Worm (Caenorhabditis elegans) whole organism, young adult: ENCODE results near the gene ZK402.5.

Experiments
- B0261.1 ChIP-seq: sonication (generic microtip); optimal IDR thresholded peaks from 2 replicates; lab custom pipeline; 2016; ENCODE audit warnings: mild to moderate bottlenecking, missing genetic modification characterization, moderate library complexity, missing compliant biosample characterization
- B0336.3 ChIP-seq: fragments of 200-800 bp; sonication (Bioruptor generic); IDR thresholded peaks from 2 replicates; pipeline ENCODE4 v1.3.6; 2022; ENCODE audit warnings: missing genetic modification characterization, missing compliant biosample characterization
- C17E4.6 ChIP-seq: fragments of 200-800 bp; sonication (Bioruptor generic); IDR thresholded peaks from 2 replicates; pipeline ENCODE4 v1.3.6; 2022; ENCODE audit warnings: missing genetic modification reagents, missing genetic modification characterization, missing compliant biosample characterization
- F55B11.4 ChIP-seq: sonication (generic microtip); optimal IDR thresholded peaks from 2 replicates; lab custom pipeline; 2016; ENCODE audit warnings: missing compliant biosample characterization, missing genetic modification characterization, borderline replicate concordance; ENCODE audit not compliant: insufficient read depth
- F57A8.1 ChIP-seq: fragments of 200-800 bp; sonication (Bioruptor generic); optimal IDR thresholded peaks from 2 replicates; lab custom pipeline; 2018; ENCODE audit warnings: mild to moderate bottlenecking, missing genetic modification characterization, moderate library complexity, missing compliant biosample characterization
- F57C9.4 ChIP-seq: sonication (generic microtip); optimal IDR thresholded peaks from 2 replicates; lab custom pipeline; 2017; ENCODE audit warnings: mild to moderate bottlenecking, missing genetic modification characterization, missing compliant biosample characterization
- Y53F4B.3 ChIP-seq: fragments of 200-800 bp; sonication (Bioruptor generic); IDR thresholded peaks from 2 replicates; pipeline ENCODE4 v1.3.6; 2022; ENCODE audit warnings: missing genetic modification reagents, missing genetic modification characterization, missing compliant biosample characterization
- Y53G8AR.9 ChIP-seq: fragments of 200-800 bp; sonication (Bioruptor generic); conservative IDR thresholded peaks from 2 replicates; pipeline ENCODE4 v1.3.6; 2022; ENCODE audit warnings: missing genetic modification reagents, missing genetic modification characterization, missing compliant biosample characterization
- Y95B8A.8 ChIP-seq: fragments of 200-800 bp; sonication (Bioruptor generic); IDR thresholded peaks from 2 replicates; pipeline ENCODE4 v1.3.6; 2022; ENCODE audit warnings: missing genetic modification reagents, missing genetic modification characterization, missing compliant biosample characterization
- ZK185.1 ChIP-seq: sonication (generic microtip); optimal IDR thresholded peaks from 2 replicates; lab custom pipeline; 2016; ENCODE audit warnings: mild to moderate bottlenecking, missing genetic modification characterization, missing compliant biosample characterization; ENCODE audit not compliant: poor library complexity, severe bottlenecking
- aptf-2 ChIP-seq: fragments of 200-800 bp; sonication (Bioruptor generic); conservative IDR thresholded peaks from 2 replicates; pipeline ENCODE4 v1.3.6; 2022; ENCODE audit warnings: missing genetic modification reagents, missing genetic modification characterization, missing compliant biosample characterization
- atf-7 ChIP-seq: sonication (generic microtip); optimal IDR thresholded peaks from 2 replicates; lab custom pipeline; 2017; ENCODE audit warnings: mild to moderate bottlenecking, missing genetic modification characterization, missing compliant biosample characterization
- attf-6 ChIP-seq: fragments of 200-800 bp; sonication (Bioruptor generic); IDR thresholded peaks from 2 replicates; pipeline ENCODE4 v1.3.6; 2022; ENCODE audit warnings: missing genetic modification reagents, missing genetic modification characterization, missing compliant biosample characterization
- cebp-1 ChIP-seq, 2 experiments: fragments of 200-800 bp in 1 of 2; sonication (Bioruptor generic) in 1 of 2; sonication (generic microtip) in 1 of 2; IDR thresholded peaks in 1 of 2; optimal IDR thresholded peaks in 1 of 2; 2 replicates each; pipeline versions ENCODE4 v1.3.6 to Lab custom; 2017 to 2022; ENCODE audit warnings: missing compliant biosample characterization in 2 of 2, missing genetic modification characterization in 2 of 2, mild to moderate bottlenecking in 1 of 2, missing genetic modification reagents in 1 of 2, moderate library complexity in 1 of 2
- ceh-58 ChIP-seq: fragments of 200-800 bp; sonication (Bioruptor generic); IDR thresholded peaks from 2 replicates; pipeline ENCODE4 v1.3.6; 2022; ENCODE audit warnings: missing genetic modification characterization, missing compliant biosample characterization
- die-1 ChIP-seq: sonication (generic microtip); optimal IDR thresholded peaks from 2 replicates; lab custom pipeline; 2016; ENCODE audit warnings: missing genotype, mild to moderate bottlenecking, missing genetic modification characterization, missing compliant biosample characterization
- dox-1 ChIP-seq: fragments of 200-800 bp; sonication (Bioruptor generic); IDR thresholded peaks from 2 replicates; pipeline ENCODE4 v1.3.6; 2022; ENCODE audit warnings: missing genetic modification reagents, missing genetic modification characterization, missing compliant biosample characterization
- egl-44 ChIP-seq: fragments of 200-800 bp; sonication (Bioruptor generic); IDR thresholded peaks from 2 replicates; pipeline ENCODE4 v1.3.6; 2022; ENCODE audit warnings: missing genetic modification reagents, missing genetic modification characterization, missing compliant biosample characterization
- egrh-3 ChIP-seq: fragments of 200-800 bp; sonication (Bioruptor generic); IDR thresholded peaks from 2 replicates; pipeline ENCODE4 v1.3.6; 2022; ENCODE audit warnings: missing genetic modification reagents, missing genetic modification characterization, missing compliant biosample characterization
- ekl-4 ChIP-seq: fragments of 200-800 bp; sonication (Bioruptor generic); IDR thresholded peaks from 2 replicates; pipeline ENCODE4 v1.3.6; 2022; ENCODE audit warnings: missing genetic modification reagents, missing genetic modification characterization, missing compliant biosample characterization
- gei-17 ChIP-seq: fragments of 200-800 bp; sonication (Bioruptor generic); optimal IDR thresholded peaks from 2 replicates; lab custom pipeline; 2018; ENCODE audit warnings: mild to moderate bottlenecking, missing genetic modification characterization, missing compliant biosample characterization
- hmg-1.2 ChIP-seq: fragments of 200-800 bp; sonication (Bioruptor generic); IDR thresholded peaks from 2 replicates; pipeline ENCODE4 v1.3.6; 2022; ENCODE audit warnings: missing genetic modification reagents, missing genetic modification characterization, missing compliant biosample characterization
- hmg-20 ChIP-seq: fragments of 200-800 bp; sonication (Bioruptor generic); IDR thresholded peaks from 2 replicates; pipeline ENCODE4 v1.3.6; 2022; ENCODE audit warnings: missing genetic modification reagents, missing genetic modification characterization, missing compliant biosample characterization
- let-526 ChIP-seq: fragments of 200-800 bp; sonication (Bioruptor generic); IDR thresholded peaks from 2 replicates; pipeline ENCODE4 v1.3.6; 2022; ENCODE audit warnings: missing genetic modification reagents, missing genetic modification characterization, missing compliant biosample characterization
- lin-35 ChIP-seq, 3 experiments: fragments of 150-350 bp in 2 of 3; sonication (generic microtip) in 1 of 3; optimal IDR thresholded peaks; 2 replicates each; lab custom pipeline; 2014 to 2018; ENCODE audit warnings: missing biosample characterization in 3 of 3, missing genetic modification characterization in 3 of 3, missing genetic modification reagents in 3 of 3
- lin-40 ChIP-seq: sonication (generic microtip); optimal IDR thresholded peaks from 2 replicates; lab custom pipeline; 2016; ENCODE audit warnings: missing genetic modification characterization, mild to moderate bottlenecking, missing compliant biosample characterization, missing genotype, missing genetic modification reagents
- lin-54 ChIP-seq: fragments of 200-800 bp; sonication (Bioruptor generic); optimal IDR thresholded peaks from 2 replicates; lab custom pipeline; 2018; ENCODE audit warnings: mild to moderate bottlenecking, missing genetic modification characterization, missing compliant biosample characterization
- mel-28 ChIP-seq: sonication (generic microtip); optimal IDR thresholded peaks from 2 replicates; lab custom pipeline; 2016; ENCODE audit warnings: borderline replicate concordance, mild to moderate bottlenecking, missing genetic modification characterization, missing compliant biosample characterization
- mes-4 ChIP-seq: sonication (generic microtip); optimal IDR thresholded peaks from 2 replicates; lab custom pipeline; 2016; ENCODE audit warnings: missing genotype, missing genetic modification characterization, missing compliant biosample characterization
- nfya-1 ChIP-seq: sonication (generic microtip); optimal IDR thresholded peaks from 2 replicates; lab custom pipeline; 2017; ENCODE audit warnings: antibody characterized with exemption, missing compliant biosample characterization, missing genetic modification characterization, borderline replicate concordance; ENCODE audit not compliant: insufficient read depth
- nfyb-1 ChIP-seq: fragments of 200-800 bp; sonication (Bioruptor generic); IDR thresholded peaks from 2 replicates; pipeline ENCODE4 v1.3.6; 2022; ENCODE audit warnings: missing genetic modification reagents, missing genetic modification characterization, missing compliant biosample characterization
- nhr-120 ChIP-seq: fragments of 200-800 bp; sonication (Bioruptor generic); IDR thresholded peaks from 2 replicates; pipeline ENCODE4 v1.3.6; 2022; ENCODE audit warnings: missing genetic modification characterization, missing compliant biosample characterization
- pbrm-1 ChIP-seq: fragments of 200-800 bp; sonication (Bioruptor generic); IDR thresholded peaks from 2 replicates; pipeline ENCODE4 v1.3.6; 2022; ENCODE audit warnings: missing genetic modification reagents, missing genetic modification characterization, missing compliant biosample characterization
- pha-4 ChIP-seq: fragments of 150-350 bp; sonication (generic microtip); optimal IDR thresholded peaks from 2 replicates; lab custom pipeline; 2014; ENCODE audit warnings: missing biosample characterization, missing genetic modification reagents, missing genetic modification characterization
- rpc-1 ChIP-seq, 2 experiments: fragments of 150-350 bp in 1 of 2; sonication (generic microtip) in 1 of 2; optimal IDR thresholded peaks; 2 replicates each; lab custom pipeline; 2014 to 2018; ENCODE audit warnings: missing biosample characterization in 1 of 2, missing genetic modification characterization in 1 of 2, missing genetic modification reagents in 1 of 2, missing genotype in 1 of 2
- tbp1 ChIP-seq: fragments of 200-800 bp; sonication (Bioruptor generic); optimal IDR thresholded peaks from 2 replicates; lab custom pipeline; 2018; ENCODE audit warnings: mild to moderate bottlenecking, missing genetic modification characterization, missing compliant biosample characterization
- zfh-2 ChIP-seq: fragments of 200-800 bp; sonication (Bioruptor generic); conservative IDR thresholded peaks from 2 replicates; pipeline ENCODE4 v1.3.6; 2022; ENCODE audit warnings: missing genetic modification reagents, missing genetic modification characterization, missing compliant biosample characterization
- ztf-18 ChIP-seq: sonication (generic microtip); optimal IDR thresholded peaks from 2 replicates; lab custom pipeline; 2016; ENCODE audit warnings: missing genotype, mild to moderate bottlenecking, missing genetic modification characterization, missing compliant biosample characterization
- ztf-28 ChIP-seq: fragments of 200-800 bp; sonication (Bioruptor generic); IDR thresholded peaks from 2 replicates; pipeline ENCODE4 v1.3.6; 2022; ENCODE audit warnings: missing genetic modification reagents, missing genetic modification characterization, missing compliant biosample characterization

Gene ZK402.5

ce11 chrX:1443556-1444243 is 42.5 kb upstream of the ZK402.5 start:
- no peak for TF ChIP-seq nhr-120 (GFP tag; lab: Robert Waterston, UW)
- TF ChIP-seq pha-4 (tag; lab: Kevin White, UChicago) = no peak
- TF ChIP-seq hmg-1.2 (GFP tag; lab: Robert Waterston, UW) = 0 out of 2 replicates have a peak, but pooled peaks have one; percentile 9
- peak; percentile 41 for TF ChIP-seq lin-40
- no peak for TF ChIP-seq C17E4.6 (GFP tag; lab: Robert Waterston, UW)
- peak in 1 of 3 experiments; percentile 53 for TF ChIP-seq lin-35 (GFP tag; optimal IDR thresholded peaks at IDR 0.05; lab: Kevin White, UChicago)

ce11 chrX:1441602-1442183 is 40.5 kb upstream of the ZK402.5 start:
- TF ChIP-seq egrh-3 = peak; percentile 79; the same call in 1 of the 2 replicates
- no peak for TF ChIP-seq attf-6
- TF ChIP-seq zfh-2 = peak; percentile 79

ce11 chrX:1440161-1440560 is 39.0 kb upstream of the ZK402.5 start, which contains the start of gene sedl-1:
TSS of gene sedl-1 (minus strand) at chrX:1440261.
- TF ChIP-seq Y95B8A.8 (GFP tag; lab: Robert Waterston, UW) (no peak), tbp1 (GFP tag; lab: Kevin White, UChicago) (no peak), nhr-120 (GFP tag; lab: Robert Waterston, UW) (no peak), lin-54 (GFP tag; lab: Kevin White, UChicago) (no peak), Y53G8AR.9 (GFP tag; lab: Robert Waterston, UW) (no peak), F57A8.1 (GFP tag; lab: Kevin White, UChicago) (no peak)

ce11 chrX:1438925-1439324 is 37.8 kb upstream of the ZK402.5 start:
- no peak for TF ChIP-seq nfya-1
- no peak for TF ChIP-seq B0261.1 (tag; lab: Kevin White, UChicago)
- TF ChIP-seq lin-35 (GFP tag; optimal IDR thresholded peaks at IDR 0.05; lab: Kevin White, UChicago) = peak in 1 of 3 experiments; percentile 25
- TF ChIP-seq F55B11.4 (tag; lab: Kevin White, UChicago) = no peak
- TF ChIP-seq dox-1 (GFP tag; lab: Robert Waterston, UW) = 0 out of 2 replicates have a peak, but pooled peaks have one; percentile 8
- no peak for TF ChIP-seq ztf-18 (tag; lab: Kevin White, UChicago)
- no peak for TF ChIP-seq cebp-1 (GFP tag; IDR thresholded peaks at IDR 0.05; lab: Robert Waterston, UW)
- peak; percentile 24 for TF ChIP-seq cebp-1 (tag; optimal IDR thresholded peaks at IDR 0.05; lab: Kevin White, UChicago)
- no peak for TF ChIP-seq B0336.3 (GFP tag; lab: Robert Waterston, UW)
- TF ChIP-seq hmg-20 (GFP tag; lab: Robert Waterston, UW) = no peak
- no peak for TF ChIP-seq nfyb-1
- no peak for TF ChIP-seq ceh-58 (GFP tag; lab: Robert Waterston, UW)
- no peak for TF ChIP-seq mes-4 (tag; lab: Kevin White, UChicago)
- TF ChIP-seq mel-28 (tag; lab: Kevin White, UChicago) = no peak
- no peak for TF ChIP-seq F57C9.4 (tag; lab: Kevin White, UChicago)
- TF ChIP-seq Y53F4B.3 (GFP tag; lab: Robert Waterston, UW) = no peak
- TF ChIP-seq ztf-28 (GFP tag; lab: Robert Waterston, UW) = no peak

- TF ChIP-seq ZK185.1 (tag; lab: Kevin White, UChicago) (peak; percentile 8), egl-44 (GFP tag; lab: Robert Waterston, UW) (0 out of 2 replicates have a peak, but pooled peaks have one; percentile 23), aptf-2 (GFP tag; lab: Robert Waterston, UW) (no peak), pbrm-1 (GFP tag; lab: Robert Waterston, UW) (no peak), die-1 (tag; lab: Kevin White, UChicago) (no peak), ekl-4 (GFP tag; lab: Robert Waterston, UW) (no peak), rpc-1 (optimal IDR thresholded peaks at IDR 0.05; lab: Kevin White, UChicago) (no peak), rpc-1 (tag; optimal IDR thresholded peaks at IDR 0.05; lab: Kevin White, UChicago) (no peak), mes-4 (tag; lab: Kevin White, UChicago) (no peak), gei-17 (GFP tag; lab: Kevin White, UChicago) (peak; percentile 59), atf-7 (tag; lab: Kevin White, UChicago) (no peak), dox-1 (GFP tag; lab: Robert Waterston, UW) (peak; percentile 31; the same call in 1 of the 2 replicates), cebp-1 (GFP tag; IDR thresholded peaks at IDR 0.05; lab: Robert Waterston, UW) (no peak), cebp-1 (tag; optimal IDR thresholded peaks at IDR 0.05; lab: Kevin White, UChicago) (peak; percentile 9), let-526 (GFP tag; lab: Robert Waterston, UW) (no peak)
- TF ChIP-seq, all 124 proteins: peak for 5
Measured at ce11 chrX:1437097-1437496, 35.9 kb upstream of the ZK402.5 start.
